Worm (Caenorhabditis elegans) whole organism, L3 larva: ENCODE results near the gene K10H10.6.

Experiments
- ama-1 ChIP-seq: fragments of 150-350 bp; optimal IDR thresholded peaks from 2 replicates; lab custom pipeline; 2018
- egl-27 ChIP-seq: sonication (generic microtip); optimal IDR thresholded peaks from 4 replicates; lab custom pipeline; 2017; ENCODE audit warnings: missing biosample characterization, missing genetic modification reagents, missing genetic modification characterization
- lin-15B ChIP-seq: fragments of 150-350 bp; optimal IDR thresholded peaks from 2 replicates; lab custom pipeline; 2014; ENCODE audit warnings: missing biosample characterization, missing genetic modification characterization
- nfya-1 ChIP-seq: sonication (generic microtip); optimal IDR thresholded peaks from 2 replicates; lab custom pipeline; 2017; ENCODE audit warnings: missing genetic modification characterization, mild to moderate bottlenecking, missing compliant biosample characterization, antibody characterized with exemption, moderate library complexity; ENCODE audit not compliant: insufficient read depth
- nhr-11 ChIP-seq: fragments of 150-350 bp; optimal IDR thresholded peaks from 2 replicates; lab custom pipeline; 2014; ENCODE audit warnings: missing biosample characterization, missing genetic modification characterization
- nhr-12 ChIP-seq: fragments of 150-350 bp; optimal IDR thresholded peaks from 2 replicates; lab custom pipeline; 2014; ENCODE audit warnings: missing biosample characterization, missing genetic modification characterization
- nhr-237 ChIP-seq: fragments of 150-350 bp; optimal IDR thresholded peaks from 2 replicates; lab custom pipeline; 2014; ENCODE audit warnings: missing biosample characterization, missing genetic modification characterization
- nhr-25 ChIP-seq: sonication (generic microtip); optimal IDR thresholded peaks from 2 replicates; lab custom pipeline; 2017; ENCODE audit warnings: missing biosample characterization, missing genetic modification characterization
- pha-4 ChIP-seq: fragments of 150-350 bp; optimal IDR thresholded peaks from 2 replicates; lab custom pipeline; 2014; ENCODE audit warnings: missing biosample characterization, missing genetic modification reagents, missing genetic modification characterization
- skn-1 ChIP-seq: fragments of 150-350 bp; optimal IDR thresholded peaks from 2 replicates; lab custom pipeline; 2014; ENCODE audit warnings: missing biosample characterization, missing genetic modification characterization
- zag-1 ChIP-seq: fragments of 150-350 bp; optimal IDR thresholded peaks from 2 replicates; lab custom pipeline; 2014; ENCODE audit warnings: missing biosample characterization, missing genetic modification characterization

- TF ChIP-seq nhr-12 (tag; lab: Kevin White, UChicago) (no peak), ama-1 (lab: Kevin White, UChicago) (no peak), nhr-25 (tag; lab: Kevin White, UChicago) (peak; percentile 48), egl-27 (tag; lab: Kevin White, UChicago) (no peak), nhr-237 (tag; lab: Kevin White, UChicago) (no peak), nfya-1 (peak; percentile 52), pha-4 (tag; lab: Kevin White, UChicago) (peak; percentile 48), skn-1 (tag; lab: Kevin White, UChicago) (peak; percentile 77), nhr-11 (tag; lab: Kevin White, UChicago) (no peak), lin-15B (tag; lab: Kevin White, UChicago) (peak; percentile 55), zag-1 (no peak)
These were observed 14.4 kb upstream of the K10H10.6 start, which contains the start of gene usp-14 for ce11 chrII:14488661-14489060.
